Worm (Caenorhabditis elegans) whole organism, L3 larva: ENCODE results near the gene pcp-1.

Experiments used
- R02D3.7 ChIP-seq: fragments of 150-350 bp; optimal IDR thresholded peaks from 2 replicates; lab custom pipeline; 2014; ENCODE audit warnings: missing biosample characterization, missing genetic modification characterization
- aly-2 ChIP-seq: fragments of 150-350 bp; optimal IDR thresholded peaks from 2 replicates; lab custom pipeline; 2014; ENCODE audit warnings: missing biosample characterization, missing genetic modification characterization
- ama-1 ChIP-seq: fragments of 150-350 bp; optimal IDR thresholded peaks from 2 replicates; lab custom pipeline; 2018
- ceh-16 ChIP-seq: sonication (generic microtip); optimal IDR thresholded peaks from 2 replicates; lab custom pipeline; 2017; ENCODE audit warnings: missing biosample characterization, missing genetic modification characterization
- ceh-28 ChIP-seq: fragments of 150-350 bp; optimal IDR thresholded peaks from 2 replicates; lab custom pipeline; 2014; ENCODE audit warnings: missing biosample characterization, missing genetic modification reagents, missing genetic modification characterization
- ceh-82 ChIP-seq: fragments of 150-350 bp; optimal IDR thresholded peaks from 2 replicates; lab custom pipeline; 2014; ENCODE audit warnings: missing biosample characterization, missing genetic modification characterization
- daf-12 ChIP-seq: fragments of 150-350 bp; optimal IDR thresholded peaks from 2 replicates; lab custom pipeline; 2014; ENCODE audit warnings: missing biosample characterization, missing genetic modification reagents, missing genetic modification characterization
- egl-5 ChIP-seq: fragments of 150-350 bp; optimal IDR thresholded peaks from 2 replicates; lab custom pipeline; 2017; ENCODE audit warnings: missing biosample characterization, missing genetic modification reagents, missing genetic modification characterization, inconsistent platforms
- elt-2 ChIP-seq: sonication (generic microtip); optimal IDR thresholded peaks from 2 replicates; lab custom pipeline; 2016; ENCODE audit warnings: missing genetic modification reagents, mild to moderate bottlenecking, missing genetic modification characterization, missing compliant biosample characterization
- elt-3 ChIP-seq, 3 experiments: fragments of 150-350 bp in 1 of 3; sonication (generic microtip) in 2 of 3; optimal IDR thresholded peaks; 2 replicates in 2 of 3; 4 replicates in 1 of 3; lab custom pipeline; 2014 to 2017; ENCODE audit warnings: missing biosample characterization in 3 of 3, missing genetic modification characterization in 3 of 3
- eor-1 ChIP-seq, 2 experiments: fragments of 150-350 bp; optimal IDR thresholded peaks; 2 replicates each; lab custom pipeline; 2014 to 2018; ENCODE audit warnings: missing biosample characterization in 2 of 2, missing genetic modification characterization in 2 of 2
- fkh-10 ChIP-seq: sonication (generic microtip); optimal IDR thresholded peaks from 2 replicates; lab custom pipeline; 2017; ENCODE audit warnings: missing biosample characterization, missing genetic modification reagents, missing genetic modification characterization
- fkh-2 ChIP-seq: fragments of 150-350 bp; optimal IDR thresholded peaks from 2 replicates; lab custom pipeline; 2014; ENCODE audit warnings: missing biosample characterization, missing genetic modification reagents, missing genetic modification characterization
- hmg-11 ChIP-seq: sonication (generic microtip); optimal IDR thresholded peaks from 2 replicates; lab custom pipeline; 2016; ENCODE audit warnings: missing genetic modification characterization, missing compliant biosample characterization
- lin-15B ChIP-seq: fragments of 150-350 bp; optimal IDR thresholded peaks from 2 replicates; lab custom pipeline; 2014; ENCODE audit warnings: missing biosample characterization, missing genetic modification characterization
- lsy-12 ChIP-seq: sonication (generic microtip); optimal IDR thresholded peaks from 2 replicates; lab custom pipeline; 2016; ENCODE audit warnings: mild to moderate bottlenecking, missing genetic modification characterization, missing compliant biosample characterization
- mdl-1 ChIP-seq: fragments of 150-350 bp; optimal IDR thresholded peaks from 2 replicates; lab custom pipeline; 2014; ENCODE audit warnings: missing biosample characterization, missing genetic modification characterization
- nfya-1 ChIP-seq: sonication (generic microtip); optimal IDR thresholded peaks from 2 replicates; lab custom pipeline; 2017; ENCODE audit warnings: missing genetic modification characterization, mild to moderate bottlenecking, missing compliant biosample characterization, antibody characterized with exemption, moderate library complexity; ENCODE audit not compliant: insufficient read depth
- nhr-11 ChIP-seq: fragments of 150-350 bp; optimal IDR thresholded peaks from 2 replicates; lab custom pipeline; 2014; ENCODE audit warnings: missing biosample characterization, missing genetic modification characterization
- nhr-23 ChIP-seq: fragments of 150-350 bp; optimal IDR thresholded peaks from 2 replicates; lab custom pipeline; 2014; ENCODE audit warnings: missing biosample characterization, missing genetic modification reagents, missing genetic modification characterization
- nhr-25 ChIP-seq: sonication (generic microtip); optimal IDR thresholded peaks from 2 replicates; lab custom pipeline; 2017; ENCODE audit warnings: missing biosample characterization, missing genetic modification characterization
- nhr-28 ChIP-seq: fragments of 150-350 bp; optimal IDR thresholded peaks from 2 replicates; lab custom pipeline; 2014; ENCODE audit warnings: missing biosample characterization, missing genetic modification characterization
- nhr-43 ChIP-seq: sonication (generic microtip); optimal IDR thresholded peaks from 2 replicates; lab custom pipeline; 2016; ENCODE audit warnings: mild to moderate bottlenecking, missing genetic modification characterization, missing compliant biosample characterization; ENCODE audit not compliant: poor library complexity, severe bottlenecking
- nhr-67 ChIP-seq: fragments of 150-350 bp; optimal IDR thresholded peaks from 2 replicates; lab custom pipeline; 2014; ENCODE audit warnings: missing biosample characterization, missing genetic modification characterization
- nhr-76 ChIP-seq: fragments of 150-350 bp; sonication (generic microtip); optimal IDR thresholded peaks from 5 replicates; lab custom pipeline; 2014; ENCODE audit warnings: missing biosample characterization, missing genetic modification characterization
- nhr-77 ChIP-seq: fragments of 150-350 bp; optimal IDR thresholded peaks from 2 replicates; lab custom pipeline; 2014; ENCODE audit warnings: missing biosample characterization, missing genetic modification characterization
- pha-4 ChIP-seq: fragments of 150-350 bp; optimal IDR thresholded peaks from 2 replicates; lab custom pipeline; 2014; ENCODE audit warnings: missing biosample characterization, missing genetic modification reagents, missing genetic modification characterization
- pqm-1 ChIP-seq: fragments of 150-350 bp; optimal IDR thresholded peaks from 2 replicates; lab custom pipeline; 2017; ENCODE audit warnings: missing biosample characterization, missing genetic modification characterization, inconsistent platforms
- sea-2 ChIP-seq: fragments of 150-350 bp; sonication (generic microtip); optimal IDR thresholded peaks from 4 replicates; lab custom pipeline; 2014; ENCODE audit warnings: missing biosample characterization, missing genetic modification reagents, missing genetic modification characterization
- skn-1 ChIP-seq: fragments of 150-350 bp; optimal IDR thresholded peaks from 2 replicates; lab custom pipeline; 2014; ENCODE audit warnings: missing biosample characterization, missing genetic modification characterization
- snpc-4 ChIP-seq: fragments of 150-350 bp; optimal IDR thresholded peaks from 2 replicates; lab custom pipeline; 2014; ENCODE audit warnings: missing biosample characterization, missing genetic modification characterization
- unc-62 ChIP-seq: fragments of 150-350 bp; sonication (generic microtip); optimal IDR thresholded peaks from 4 replicates; lab custom pipeline; 2014; ENCODE audit warnings: missing biosample characterization, missing genetic modification reagents, missing genetic modification characterization
- ztf-11 ChIP-seq: fragments of 150-350 bp; optimal IDR thresholded peaks from 2 replicates; lab custom pipeline; 2014; ENCODE audit warnings: missing biosample characterization, missing genetic modification characterization

pcp-1 gene

DNA sequence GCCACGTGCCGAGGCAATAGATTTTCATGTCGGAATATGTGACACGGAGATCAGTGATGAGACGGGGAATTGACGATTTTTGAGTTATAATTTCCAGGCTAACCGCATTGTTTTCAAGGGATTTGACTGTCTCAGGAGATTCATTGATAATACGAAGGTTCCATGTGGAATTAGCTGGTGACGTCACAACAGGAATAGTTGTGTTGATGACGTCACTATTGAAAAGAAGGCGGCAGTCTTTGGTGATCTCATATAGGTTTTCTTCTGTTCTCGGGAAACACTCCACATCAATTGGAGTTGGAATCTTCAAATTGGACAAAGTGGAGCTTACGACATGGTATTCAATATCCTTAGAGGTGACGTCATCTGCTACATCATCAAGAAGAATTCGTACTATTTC, 15.5 kb upstream of the pcp-1 start:
- TF ChIP-seq nhr-25 (tag; lab: Kevin White, UChicago), result no peak
- no peak for TF ChIP-seq egl-5
- no peak for TF ChIP-seq elt-3 (tag; optimal IDR thresholded peaks at IDR 0.05; lab: Kevin White, UChicago)
- TF ChIP-seq snpc-4 (tag; lab: Kevin White, UChicago), result no peak
- no peak for TF ChIP-seq nhr-76 (tag; lab: Kevin White, UChicago)
- no peak for TF ChIP-seq ama-1 (lab: Kevin White, UChicago)
- TF ChIP-seq pha-4 (tag; lab: Kevin White, UChicago), result no peak
- TF ChIP-seq fkh-10, result no peak
- TF ChIP-seq ceh-28 (tag; lab: Kevin White, UChicago), result no peak
- no peak for TF ChIP-seq nhr-43
- no peak for TF ChIP-seq daf-12
- no peak for TF ChIP-seq lsy-12
- TF ChIP-seq elt-2 (tag; lab: Kevin White, UChicago), result no peak
- TF ChIP-seq fkh-2 (tag; lab: Kevin White, UChicago), result no peak

DNA sequence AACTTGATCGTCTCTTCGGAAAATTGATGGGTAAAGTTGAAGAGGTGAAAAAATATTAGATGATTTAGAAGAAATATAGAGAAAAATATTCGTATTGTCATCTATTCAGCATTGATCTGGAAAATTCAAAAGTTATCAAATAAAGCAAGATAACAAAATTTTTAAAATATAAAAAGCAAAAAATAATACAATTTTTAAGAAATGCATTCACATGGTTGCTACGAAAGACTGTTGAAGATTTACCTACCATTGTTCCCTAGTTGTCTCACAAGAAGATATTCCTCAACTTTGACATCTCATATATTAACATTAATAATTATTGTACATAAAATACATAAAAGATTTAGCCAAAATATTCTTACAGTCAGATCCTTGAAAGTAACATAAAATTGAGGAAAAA, 4.4 kb upstream of the pcp-1 start, which contains the start of gene cdh-3:
Gene cdh-3 (minus strand): TSS at position 101 of the 400 bp plus-strand sequence.
- TF ChIP-seq skn-1 (tag; lab: Kevin White, UChicago) (no peak), lin-15B (tag; lab: Kevin White, UChicago) (no peak), sea-2 (GFP tag; lab: Kevin White, UChicago) (no peak), nhr-76 (tag; lab: Kevin White, UChicago) (no peak), eor-1 (tag; optimal IDR thresholded peaks at IDR 0.05; lab: Kevin White, UChicago) (no peak), hmg-11 (tag; lab: Kevin White, UChicago) (no peak), aly-2 (tag; lab: Kevin White, UChicago) (no peak), nhr-11 (no peak)

DNA sequence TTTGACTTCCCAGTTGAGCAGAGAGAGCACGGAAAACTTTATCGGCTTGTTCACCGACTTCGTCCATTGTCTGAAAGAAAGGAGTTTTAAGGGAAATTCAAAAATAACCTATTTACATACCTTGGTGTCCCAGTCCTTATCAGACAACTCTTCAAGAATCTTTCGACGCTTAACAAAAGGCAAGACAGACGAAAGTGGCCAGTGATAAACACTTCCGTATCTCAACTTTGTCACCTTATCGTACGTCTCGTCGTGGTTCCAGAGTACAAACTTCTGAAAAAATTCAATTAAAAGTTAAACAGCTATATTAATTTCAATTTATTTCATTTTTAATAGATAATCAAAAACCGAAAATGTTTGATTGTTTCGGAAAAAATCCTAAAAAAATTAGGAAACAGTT, 3.5 kb downstream of the pcp-1 start:
- TF ChIP-seq pqm-1 (tag; lab: Kevin White, UChicago), result peak; percentile 56
- no peak for TF ChIP-seq nhr-67 (tag; lab: Kevin White, UChicago)
- TF ChIP-seq elt-2 (tag; lab: Kevin White, UChicago), result peak; percentile 89
- TF ChIP-seq mdl-1 (tag; lab: Kevin White, UChicago), result no peak
- no peak for TF ChIP-seq nhr-23

DNA sequence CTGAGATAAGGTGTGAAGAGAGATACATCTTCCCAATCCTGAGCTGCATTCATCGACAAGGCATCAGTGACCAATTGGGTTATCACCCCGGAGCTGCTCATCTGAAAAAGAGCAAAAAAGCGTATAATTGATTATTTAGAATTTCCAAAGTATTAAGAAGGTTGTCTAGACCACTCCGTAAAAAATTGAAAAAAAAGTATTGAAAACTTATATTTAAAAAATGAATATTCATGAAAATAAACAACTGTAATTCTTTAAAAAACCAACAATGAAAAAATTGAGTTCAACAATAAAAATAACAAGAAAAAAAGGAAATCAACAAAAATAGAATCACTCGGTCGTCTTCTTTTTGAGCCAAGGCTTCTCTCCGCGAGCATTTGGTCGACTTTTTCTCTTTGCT, 4.8 kb downstream of the pcp-1 start, which contains the start of gene mtx-2:
Gene mtx-2 (minus strand): TSS at position 101 of the 400 bp plus-strand sequence.
- TF ChIP-seq ztf-11 (tag; lab: Kevin White, UChicago), result no peak
- TF ChIP-seq unc-62 (GFP tag; lab: Kevin White, UChicago), result no peak
- no peak for TF ChIP-seq aly-2 (tag; lab: Kevin White, UChicago)
- no peak for TF ChIP-seq ceh-82 (tag; lab: Kevin White, UChicago)
- TF ChIP-seq ceh-16 (tag; lab: Kevin White, UChicago), result no peak
- no peak for TF ChIP-seq nfya-1 (tag; lab: Kevin White, UChicago)
- no peak for TF ChIP-seq R02D3.7 (tag; lab: Kevin White, UChicago)

DNA sequence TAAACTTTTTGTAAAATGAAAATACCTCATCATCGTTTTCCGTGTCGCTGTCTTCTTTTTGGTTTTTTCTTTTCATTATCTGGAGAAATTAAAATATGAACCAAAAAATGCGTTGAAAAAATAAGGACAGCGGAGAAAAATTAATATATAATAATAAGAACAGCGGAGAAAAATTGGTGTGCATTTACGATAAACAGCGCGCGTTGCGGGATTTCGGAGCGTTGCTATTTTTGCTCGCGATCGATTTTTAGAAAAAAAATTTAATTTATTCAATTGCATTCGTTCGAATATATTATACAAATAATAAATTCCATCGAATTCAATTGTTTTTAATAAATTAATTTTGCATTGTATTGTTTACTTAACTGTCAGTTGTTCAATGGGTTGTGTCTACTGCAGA, 7.3 kb downstream of the pcp-1 start, which contains the start of gene ZK686.2:
Gene ZK686.2 (minus strand): TSS at position 79 of the 400 bp plus-strand sequence.
- no peak for TF ChIP-seq eor-1 (tag; optimal IDR thresholded peaks at IDR 0.05; lab: Kevin White, UChicago)
- TF ChIP-seq sea-2 (GFP tag; lab: Kevin White, UChicago), result no peak
- TF ChIP-seq nhr-28 (tag; lab: Kevin White, UChicago), result no peak
- TF ChIP-seq fkh-2 (tag; lab: Kevin White, UChicago), result no peak
- TF ChIP-seq R02D3.7 (tag; lab: Kevin White, UChicago), result peak; percentile 93
- TF ChIP-seq nhr-77 (tag; lab: Kevin White, UChicago), result no peak
- TF ChIP-seq pha-4 (tag; lab: Kevin White, UChicago), result peak; percentile 69
- no peak for TF ChIP-seq lsy-12
- peak; percentile 55 for TF ChIP-seq ceh-28 (tag; lab: Kevin White, UChicago)
- peak; percentile 58 for TF ChIP-seq nfya-1 (tag; lab: Kevin White, UChicago)
- TF ChIP-seq nhr-23, result peak; percentile 44
- peak; percentile 35 for TF ChIP-seq lin-15B (tag; lab: Kevin White, UChicago)
- TF ChIP-seq nhr-25 (tag; lab: Kevin White, UChicago), result no peak
